Fruit fly (Drosophila melanogaster): ENCODE results near the gene CG2698.

Gene CG2698

dm6 chr3R:7962778-7963494 is 38.4 kb upstream of the CG2698 start:
- TF ChIP-seq Snoo (tag; optimal IDR thresholded peaks at IDR 0.05) (peak; percentile 73), Pif1A (GFP tag; optimal IDR thresholded peaks at IDR 0.05) (peak; percentile 15), CG8159 (tag; optimal IDR thresholded peaks at IDR 0.05) (peak; percentile 82), EcR (GFP tag; optimal IDR thresholded peaks at IDR 0.05) (no peak), CG15710 (tag; optimal IDR thresholded peaks at IDR 0.05) (peak; percentile 66), rn (GFP tag; IDR thresholded peaks at IDR 0.05) (0 out of 2 replicates have a peak, but pooled peaks have one; percentile 21), CG17806 (tag; optimal IDR thresholded peaks at IDR 0.05) (peak; percentile 33), CG14655 (GFP tag; optimal IDR thresholded peaks at IDR 0.05) (peak; percentile 87), CG4496 (GFP tag; IDR thresholded peaks at IDR 0.05) (peak; percentile 73; the same call in 2 of the 3 replicates), CG32121 (GFP tag; IDR thresholded peaks at IDR 0.05) (no peak), D1 (tag; optimal IDR thresholded peaks at IDR 0.05) (no peak), Ets98B (GFP tag; IDR thresholded peaks at IDR 0.05) (peak; percentile 49), CG10348 (GFP tag; IDR thresholded peaks at IDR 0.05) (no peak), fd96Ca (GFP tag; IDR thresholded peaks at IDR 0.05) (peak; percentile 76), CG8301 (tag; optimal IDR thresholded peaks at IDR 0.05) (peak; percentile 54), Pif1B (GFP tag; optimal IDR thresholded peaks at IDR 0.05) (peak; percentile 54), CG12605 (GFP tag; IDR thresholded peaks at IDR 0.05) (no peak), CG13204 (GFP tag; optimal IDR thresholded peaks at IDR 0.05) (peak; percentile 84), CG9948 (tag; optimal IDR thresholded peaks at IDR 0.05) (peak; percentile 78), CG34367 (tag; optimal IDR thresholded peaks at IDR 0.05) (peak; percentile 55), gl (tag; optimal IDR thresholded peaks at IDR 0.05) (no peak)

dm6 chr3R:7963495-7964132 is 37.7 kb upstream of the CG2698 start:
- TF ChIP-seq CG4496 (GFP tag; IDR thresholded peaks at IDR 0.05): 0 out of 3 replicates have a peak, but pooled peaks have one; percentile 39
- TF ChIP-seq CG8301 (tag; optimal IDR thresholded peaks at IDR 0.05): no peak
- no peak for TF ChIP-seq CG17806 (tag; optimal IDR thresholded peaks at IDR 0.05)
- no peak for TF ChIP-seq Pif1B (GFP tag; optimal IDR thresholded peaks at IDR 0.05)
- TF ChIP-seq CG13204 (GFP tag; optimal IDR thresholded peaks at IDR 0.05): peak; percentile 58
- TF ChIP-seq CG8159 (tag; optimal IDR thresholded peaks at IDR 0.05): no peak
- peak; percentile 43; the same call in 1 of the 2 replicates for TF ChIP-seq CG32121 (GFP tag; IDR thresholded peaks at IDR 0.05)
- no peak for TF ChIP-seq gl (tag; optimal IDR thresholded peaks at IDR 0.05)
- TF ChIP-seq rn (GFP tag; IDR thresholded peaks at IDR 0.05): no peak; the same call in 1 of the 2 replicates
- TF ChIP-seq CG15710 (tag; optimal IDR thresholded peaks at IDR 0.05): no peak
- no peak for TF ChIP-seq Snoo (tag; optimal IDR thresholded peaks at IDR 0.05)
- TF ChIP-seq CG34367 (tag; optimal IDR thresholded peaks at IDR 0.05): no peak

- TF ChIP-seq CG8301 (tag; optimal IDR thresholded peaks at IDR 0.05): no peak
- no peak for TF ChIP-seq Snoo (tag; optimal IDR thresholded peaks at IDR 0.05)
- no peak for TF ChIP-seq fd96Ca (GFP tag; IDR thresholded peaks at IDR 0.05)
Observed at dm6 chr3R:7964751-7965319, 36.5 kb upstream of the CG2698 start.

dm6 chr3R:7966544-7967264 is 34.7 kb upstream of the CG2698 start:
- TF ChIP-seq D1 (tag; optimal IDR thresholded peaks at IDR 0.05) (no peak), CG32121 (GFP tag; IDR thresholded peaks at IDR 0.05) (peak; percentile 12; the same call in 1 of the 2 replicates), gl (tag; optimal IDR thresholded peaks at IDR 0.05) (peak; percentile 16), Snoo (tag; optimal IDR thresholded peaks at IDR 0.05) (no peak), Pif1B (GFP tag; optimal IDR thresholded peaks at IDR 0.05) (no peak), fd96Ca (GFP tag; IDR thresholded peaks at IDR 0.05) (no peak; the same call in none of the 3 replicates), CG8159 (tag; optimal IDR thresholded peaks at IDR 0.05) (no peak), CG15710 (tag; optimal IDR thresholded peaks at IDR 0.05) (no peak), CG12605 (GFP tag; IDR thresholded peaks at IDR 0.05) (peak; percentile 62), CG4496 (GFP tag; IDR thresholded peaks at IDR 0.05) (peak; percentile 76), CG14655 (GFP tag; optimal IDR thresholded peaks at IDR 0.05) (no peak), CG34367 (tag; optimal IDR thresholded peaks at IDR 0.05) (no peak), CG10348 (GFP tag; IDR thresholded peaks at IDR 0.05) (no peak), Pif1A (GFP tag; optimal IDR thresholded peaks at IDR 0.05) (no peak), CG13204 (GFP tag; optimal IDR thresholded peaks at IDR 0.05) (peak; percentile 74), CG17806 (tag; optimal IDR thresholded peaks at IDR 0.05) (no peak), CG8301 (tag; optimal IDR thresholded peaks at IDR 0.05) (no peak), rn (GFP tag; IDR thresholded peaks at IDR 0.05) (no peak), EcR (GFP tag; optimal IDR thresholded peaks at IDR 0.05) (peak; percentile 85), Ets98B (GFP tag; IDR thresholded peaks at IDR 0.05) (peak; percentile 30; the same call in 1 of the 2 replicates), CG9948 (tag; optimal IDR thresholded peaks at IDR 0.05) (no peak)

- TF ChIP-seq CG8159 (tag; optimal IDR thresholded peaks at IDR 0.05) (peak; percentile 37), Pif1B (GFP tag; optimal IDR thresholded peaks at IDR 0.05) (no peak), CG14655 (GFP tag; optimal IDR thresholded peaks at IDR 0.05) (peak; percentile 59), CG15710 (tag; optimal IDR thresholded peaks at IDR 0.05) (peak; percentile 26)
Observed at dm6 chr3R:7967347-7967746, 34.0 kb upstream of the CG2698 start, which contains the start of gene dsx. Gene dsx (minus strand): TSS chr3R:7967408.
